Worm (Caenorhabditis elegans): Measurements from ENCODE around the gene xpf-1.
"Not testable (repeated sequence)": the region's sequence is repeated elsewhere in the genome, so short reads cannot be mapped to it uniquely, and the experiment has no call there.

- TF ChIP-seq elt-2, nfya-1, fax-1, unc-86 (tag; optimal IDR thresholded peaks at IDR 0.05): not testable (repeated sequence)
Observed at ce11 chrII:11695161-11695944, 618 bp upstream of the xpf-1 start, which contains the start of gene tars-1.
